Worm (Caenorhabditis elegans) whole organism, L2 larva: Measurements from ENCODE around the gene sri-4.

Source experiments
- C34F6.9 ChIP-seq: fragments of 150-350 bp; optimal IDR thresholded peaks from 2 replicates; lab custom pipeline; 2014; ENCODE audit warnings: missing biosample characterization, missing genetic modification characterization
- R02D3.7 ChIP-seq: fragments of 150-350 bp; optimal IDR thresholded peaks from 2 replicates; lab custom pipeline; 2014; ENCODE audit warnings: missing biosample characterization, missing genetic modification characterization
- ZK546.5 ChIP-seq: sonication (generic microtip); optimal IDR thresholded peaks from 2 replicates; lab custom pipeline; 2017; ENCODE audit warnings: missing biosample characterization, missing genetic modification characterization
- alr-1 ChIP-seq: fragments of 150-350 bp; optimal IDR thresholded peaks from 2 replicates; lab custom pipeline; 2014; ENCODE audit warnings: missing biosample characterization, missing genetic modification characterization
- aly-2 ChIP-seq: fragments of 150-350 bp; optimal IDR thresholded peaks from 2 replicates; lab custom pipeline; 2014; ENCODE audit warnings: missing biosample characterization, missing genetic modification characterization
- ama-1 ChIP-seq: fragments of 150-350 bp; optimal IDR thresholded peaks from 2 replicates; lab custom pipeline; 2018; ENCODE audit warnings: inconsistent platforms
- blmp-1 ChIP-seq: sonication (generic microtip); optimal IDR thresholded peaks from 2 replicates; lab custom pipeline; 2017; ENCODE audit warnings: missing genetic modification characterization, mild to moderate bottlenecking, missing compliant biosample characterization, antibody characterized with exemption, moderate library complexity; ENCODE audit not compliant: insufficient read depth
- ceh-16 ChIP-seq: fragments of 150-350 bp; optimal IDR thresholded peaks from 2 replicates; lab custom pipeline; 2014; ENCODE audit warnings: missing biosample characterization, missing genetic modification characterization
- ceh-82 ChIP-seq: fragments of 150-350 bp; optimal IDR thresholded peaks from 2 replicates; lab custom pipeline; 2014; ENCODE audit warnings: missing biosample characterization, missing genetic modification characterization
- dmd-4 ChIP-seq: sonication (generic microtip); optimal IDR thresholded peaks from 2 replicates; lab custom pipeline; 2017; ENCODE audit warnings: missing biosample characterization, missing genetic modification characterization
- egl-27 ChIP-seq: sonication (generic microtip); optimal IDR thresholded peaks from 3 replicates; lab custom pipeline; 2017; ENCODE audit warnings: missing biosample characterization, missing genetic modification reagents, missing genetic modification characterization
- elt-1 ChIP-seq: fragments of 150-350 bp; optimal IDR thresholded peaks from 2 replicates; lab custom pipeline; 2014; ENCODE audit warnings: missing biosample characterization, missing genetic modification characterization
- fos-1 ChIP-seq: fragments of 150-350 bp; optimal IDR thresholded peaks from 2 replicates; lab custom pipeline; 2014; ENCODE audit warnings: missing biosample characterization, missing genetic modification characterization
- gmeb-1 ChIP-seq: fragments of 150-350 bp; optimal IDR thresholded peaks from 2 replicates; lab custom pipeline; 2014; ENCODE audit warnings: missing biosample characterization, missing genetic modification characterization
- lin-11 ChIP-seq: fragments of 150-350 bp; sonication (generic microtip); optimal IDR thresholded peaks from 2 replicates; lab custom pipeline; 2014; ENCODE audit warnings: missing biosample characterization, missing genetic modification characterization, inconsistent platforms, mixed read lengths
- lin-13 ChIP-seq: fragments of 150-350 bp; optimal IDR thresholded peaks from 2 replicates; lab custom pipeline; 2014; ENCODE audit warnings: missing biosample characterization, missing genetic modification reagents, missing genetic modification characterization
- lin-39 ChIP-seq: fragments of 150-350 bp; optimal IDR thresholded peaks from 2 replicates; lab custom pipeline; 2014; ENCODE audit warnings: missing biosample characterization, missing genetic modification reagents, missing genetic modification characterization
- lsy-2 ChIP-seq, 2 experiments: fragments of 150-350 bp in 1 of 2; sonication (generic microtip) in 1 of 2; optimal IDR thresholded peaks; 2 replicates each; lab custom pipeline; 2014 to 2017; ENCODE audit warnings: missing biosample characterization in 2 of 2, missing genetic modification characterization in 2 of 2
- mab-5 ChIP-seq: fragments of 150-350 bp; optimal IDR thresholded peaks from 2 replicates; lab custom pipeline; 2014; ENCODE audit warnings: missing biosample characterization, missing genetic modification characterization
- mbf-1 ChIP-seq: sonication (generic microtip); optimal IDR thresholded peaks from 2 replicates; lab custom pipeline; 2017; ENCODE audit warnings: missing biosample characterization, missing genetic modification characterization
- mdl-1 ChIP-seq, 2 experiments: fragments of 150-350 bp in 1 of 2; sonication (generic microtip) in 1 of 2; optimal IDR thresholded peaks; 2 replicates each; lab custom pipeline; 2017; ENCODE audit warnings: missing biosample characterization in 2 of 2, missing genetic modification characterization in 2 of 2
- nhr-10 ChIP-seq: sonication (generic microtip); optimal IDR thresholded peaks from 2 replicates; lab custom pipeline; 2017; ENCODE audit warnings: missing biosample characterization, missing genetic modification characterization
- nhr-12 ChIP-seq: fragments of 150-350 bp; optimal IDR thresholded peaks from 2 replicates; lab custom pipeline; 2014; ENCODE audit warnings: missing biosample characterization, missing genetic modification characterization
- nhr-129 ChIP-seq: fragments of 150-350 bp; optimal IDR thresholded peaks from 2 replicates; lab custom pipeline; 2014; ENCODE audit warnings: missing biosample characterization, missing genetic modification characterization
- nhr-21 ChIP-seq: fragments of 150-350 bp; optimal IDR thresholded peaks from 2 replicates; lab custom pipeline; 2014; ENCODE audit warnings: missing biosample characterization, missing genetic modification characterization
- nhr-23 ChIP-seq: fragments of 150-350 bp; optimal IDR thresholded peaks from 2 replicates; lab custom pipeline; 2014; ENCODE audit warnings: missing biosample characterization, missing genetic modification reagents, missing genetic modification characterization
- nhr-237 ChIP-seq: fragments of 150-350 bp; optimal IDR thresholded peaks from 2 replicates; lab custom pipeline; 2014; ENCODE audit warnings: missing biosample characterization, missing genetic modification characterization
- nhr-25 ChIP-seq: fragments of 150-350 bp; sonication (generic microtip); optimal IDR thresholded peaks from 3 replicates; lab custom pipeline; 2014; ENCODE audit warnings: missing biosample characterization, missing genetic modification characterization
- nhr-77 ChIP-seq: fragments of 150-350 bp; optimal IDR thresholded peaks from 2 replicates; lab custom pipeline; 2014; ENCODE audit warnings: missing biosample characterization, missing genetic modification characterization
- skn-1 ChIP-seq: sonication (generic microtip); optimal IDR thresholded peaks from 2 replicates; lab custom pipeline; 2017; ENCODE audit warnings: missing biosample characterization, missing genetic modification characterization
- sma-3 ChIP-seq: sonication (generic microtip); optimal IDR thresholded peaks from 2 replicates; lab custom pipeline; 2016; ENCODE audit warnings: missing genetic modification reagents, missing genetic modification characterization, missing compliant biosample characterization
- sma-9 ChIP-seq, 2 experiments: fragments of 150-350 bp in 1 of 2; sonication (generic microtip) in 1 of 2; optimal IDR thresholded peaks; 2 replicates each; lab custom pipeline; 2014 to 2016; ENCODE audit warnings: missing genetic modification characterization in 2 of 2, mild to moderate bottlenecking in 1 of 2, missing biosample characterization in 1 of 2, missing compliant biosample characterization in 1 of 2, missing genetic modification reagents in 1 of 2, moderate library complexity in 1 of 2
- snpc-4 ChIP-seq: fragments of 150-350 bp; optimal IDR thresholded peaks from 2 replicates; lab custom pipeline; 2014; ENCODE audit warnings: missing biosample characterization, missing genetic modification characterization
- unc-39 ChIP-seq: fragments of 150-350 bp; optimal IDR thresholded peaks from 2 replicates; lab custom pipeline; 2014; ENCODE audit warnings: missing biosample characterization, missing genetic modification characterization
- unc-55 ChIP-seq: fragments of 150-350 bp; sonication (generic microtip); optimal IDR thresholded peaks from 3 replicates; lab custom pipeline; 2014; ENCODE audit warnings: missing biosample characterization, missing genetic modification reagents, missing genetic modification characterization
- unc-62 ChIP-seq: fragments of 150-350 bp; optimal IDR thresholded peaks from 2 replicates; lab custom pipeline; 2014; ENCODE audit warnings: missing biosample characterization, missing genetic modification reagents, missing genetic modification characterization
- ztf-1 ChIP-seq: fragments of 200-800 bp; sonication (Bioruptor generic); conservative IDR thresholded peaks from 2 replicates; pipeline ENCODE4 v1.3.6; 2022; ENCODE audit warnings: missing genetic modification characterization, missing compliant biosample characterization
- ztf-11 ChIP-seq: sonication (generic microtip); optimal IDR thresholded peaks from 2 replicates; lab custom pipeline; 2017; ENCODE audit warnings: missing biosample characterization, missing genetic modification characterization

Gene sri-4

ce11 chrV:777285-777684, 29.1 kb downstream of the sri-4 start, which contains the start of gene R09E12.9:
Gene R09E12.9, plus strand, starts transcription at chrV:777600.
- TF ChIP-seq C34F6.9 (no peak), unc-62 (GFP tag; lab: Kevin White, UChicago) (no peak), nhr-25 (tag; lab: Kevin White, UChicago) (peak; percentile 10), nhr-237 (tag; lab: Kevin White, UChicago) (peak; percentile 15), aly-2 (tag; lab: Kevin White, UChicago) (no peak), lin-39 (no peak), ztf-11 (no peak), sma-3 (peak; percentile 0), elt-1 (tag; lab: Kevin White, UChicago) (no peak), sma-9 (GFP tag; optimal IDR thresholded peaks at IDR 0.05; lab: Kevin White, UChicago) (no peak), sma-9 (tag; optimal IDR thresholded peaks at IDR 0.05; lab: Kevin White, UChicago) (no peak), R02D3.7 (tag; lab: Kevin White, UChicago) (no peak), alr-1 (tag; lab: Kevin White, UChicago) (no peak), gmeb-1 (tag; lab: Kevin White, UChicago) (no peak), fos-1 (no peak), ztf-1 (GFP tag; lab: Robert Waterston, UW) (no peak), nhr-21 (tag; lab: Kevin White, UChicago) (peak; percentile 24), skn-1 (tag; lab: Kevin White, UChicago) (no peak), lin-13 (GFP tag; lab: Kevin White, UChicago) (no peak), lin-11 (tag; lab: Kevin White, UChicago) (no peak), nhr-23 (tag; lab: Kevin White, UChicago) (no peak), nhr-10 (tag; lab: Kevin White, UChicago) (no peak), dmd-4 (tag; lab: Kevin White, UChicago) (no peak), ceh-16 (tag; lab: Kevin White, UChicago) (no peak), snpc-4 (tag; lab: Kevin White, UChicago) (no peak), nhr-77 (tag; lab: Kevin White, UChicago) (peak; percentile 95), egl-27 (tag; lab: Kevin White, UChicago) (no peak), lsy-2 (tag; optimal IDR thresholded peaks at IDR 0.05; lab: Kevin White, UChicago) (peak in 1 of 2 experiments; percentile 26), nhr-12 (no peak), blmp-1 (tag; lab: Kevin White, UChicago) (no peak), unc-39 (no peak), mab-5 (tag; lab: Kevin White, UChicago) (no peak), ama-1 (no peak), mbf-1 (tag; lab: Kevin White, UChicago) (no peak), ZK546.5 (tag; lab: Kevin White, UChicago) (no peak), ceh-82 (tag; lab: Kevin White, UChicago) (no peak), unc-55 (no peak), mdl-1 (tag; optimal IDR thresholded peaks at IDR 0.05; lab: Kevin White, UChicago) (no peak), nhr-129 (tag; lab: Kevin White, UChicago) (no peak)

ce11 chrV:778339-778738, 30.2 kb downstream of the sri-4 start, which contains the start of gene srbc-59:
Gene srbc-59, plus strand, starts transcription at chrV:778639.
- no peak for TF ChIP-seq blmp-1 (tag; lab: Kevin White, UChicago)
- TF ChIP-seq nhr-237 (tag; lab: Kevin White, UChicago): no peak
- no peak for TF ChIP-seq elt-1 (tag; lab: Kevin White, UChicago)
- TF ChIP-seq nhr-12: no peak
- TF ChIP-seq C34F6.9: no peak
- no peak for TF ChIP-seq nhr-129 (tag; lab: Kevin White, UChicago)
- no peak for TF ChIP-seq nhr-10 (tag; lab: Kevin White, UChicago)
- TF ChIP-seq nhr-25 (tag; lab: Kevin White, UChicago): no peak
- no peak for TF ChIP-seq egl-27 (tag; lab: Kevin White, UChicago)
- no peak for TF ChIP-seq unc-55
- no peak for TF ChIP-seq fos-1

DNA sequence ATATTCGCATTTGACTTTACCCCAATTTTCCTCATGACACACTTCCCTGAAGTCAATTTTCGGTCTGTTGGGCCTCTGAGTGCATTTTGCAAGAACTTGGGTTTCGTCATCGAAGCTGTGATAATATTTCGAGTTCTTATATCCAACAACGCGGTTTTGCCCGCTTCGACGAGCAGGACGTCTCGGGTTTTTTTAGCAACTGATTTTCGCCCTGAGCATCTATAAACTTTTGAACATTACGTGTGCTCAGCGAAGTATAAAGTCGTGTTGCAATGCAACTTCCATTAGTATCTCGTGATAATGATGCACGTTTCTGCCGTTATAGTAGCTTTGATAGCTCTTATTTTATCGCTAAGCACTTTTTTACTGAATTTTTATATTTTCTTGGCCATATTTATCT, 31.9 kb downstream of the sri-4 start, which contains the start of gene srbc-60:
TSS of gene srbc-60 (plus strand) at position 301 of the 400 bp plus-strand sequence.
- no peak for TF ChIP-seq nhr-23 (tag; lab: Kevin White, UChicago)
